Worm (Caenorhabditis elegans): ENCODE results near the gene F55F3.4.

F55F3.4 gene

ce11 chrX:13781445-13782073, 3.8 kb upstream of the F55F3.4 start (continued):
- no peak for TF ChIP-seq grh-1 (GFP tag; IDR thresholded peaks at IDR 0.05)
- TF ChIP-seq nhr-47 (tag; optimal IDR thresholded peaks at IDR 0.05): peak; percentile 52
- no peak for TF ChIP-seq fos-1 (tag; optimal IDR thresholded peaks at IDR 0.05)
- TF ChIP-seq vab-15 (tag; optimal IDR thresholded peaks at IDR 0.05): no peak
- TF ChIP-seq unc-62 (GFP tag; optimal IDR thresholded peaks at IDR 0.05): no peak
- TF ChIP-seq mab-9 (GFP tag; IDR thresholded peaks at IDR 0.05): no peak
- no peak for TF ChIP-seq ceh-88 (GFP tag; IDR thresholded peaks at IDR 0.05)
- TF ChIP-seq aly-2 (tag; optimal IDR thresholded peaks at IDR 0.05): no peak
- peak; percentile 32 for TF ChIP-seq tbx-2 (tag; optimal IDR thresholded peaks at IDR 0.05)
- no peak for TF ChIP-seq aha-1 (tag; optimal IDR thresholded peaks at IDR 0.05)
- TF ChIP-seq lin-14 (GFP tag; optimal IDR thresholded peaks at IDR 0.05): peak; percentile 32
- TF ChIP-seq nhr-11 (tag; optimal IDR thresholded peaks at IDR 0.05): no peak
- peak; percentile 58 for TF ChIP-seq rnt-1 (tag; optimal IDR thresholded peaks at IDR 0.05)
- peak; percentile 41 for TF ChIP-seq swsn-7 (tag; optimal IDR thresholded peaks at IDR 0.05)
- peak; percentile 68 for TF ChIP-seq nhr-19 (GFP tag; conservative IDR thresholded peaks at IDR 0.05)
- peak; percentile 59 for TF ChIP-seq nhr-90 (tag; optimal IDR thresholded peaks at IDR 0.05; ENCODE audit: poor library complexity)
- TF ChIP-seq hlh-17 (GFP tag; optimal IDR thresholded peaks at IDR 0.05; ENCODE audit: borderline replicate concordance): no peak
- peak; percentile 84 for TF ChIP-seq nhr-85 (tag)
- TF ChIP-seq fkh-8 (tag; optimal IDR thresholded peaks at IDR 0.05): no peak
- no peak for TF ChIP-seq unc-130 (tag; optimal IDR thresholded peaks at IDR 0.05)
- no peak for TF ChIP-seq lin-15B (tag; optimal IDR thresholded peaks at IDR 0.05)
- no peak for TF ChIP-seq lin-13 (GFP tag; optimal IDR thresholded peaks at IDR 0.05)
- no peak for TF ChIP-seq tlp-1 (tag; optimal IDR thresholded peaks at IDR 0.05)
- TF ChIP-seq pax-3 (tag; optimal IDR thresholded peaks at IDR 0.05): no peak
- TF ChIP-seq skn-1 (tag; optimal IDR thresholded peaks at IDR 0.05): no peak
- TF ChIP-seq elt-2 (tag; optimal IDR thresholded peaks at IDR 0.05): no peak
- no peak for TF ChIP-seq zip-4 (GFP tag; optimal IDR thresholded peaks at IDR 0.05)
- no peak for TF ChIP-seq nhr-84 (tag; optimal IDR thresholded peaks at IDR 0.05)
- no peak for TF ChIP-seq ceh-63 (GFP tag; optimal IDR thresholded peaks at IDR 0.05)
- TF ChIP-seq snpc-4 (tag; optimal IDR thresholded peaks at IDR 0.05): no peak
- peak; percentile 64 for TF ChIP-seq nhr-71 (tag; optimal IDR thresholded peaks at IDR 0.05)
- no peak for TF ChIP-seq mep-1 (tag; optimal IDR thresholded peaks at IDR 0.05)
- no peak for TF ChIP-seq ztf-4 (tag; optimal IDR thresholded peaks at IDR 0.05)
- no peak for TF ChIP-seq hpl-2 (GFP tag; optimal IDR thresholded peaks at IDR 0.05)
- no peak for TF ChIP-seq F16B12.6 (tag; optimal IDR thresholded peaks at IDR 0.05)
- no peak for TF ChIP-seq egl-27 (tag; optimal IDR thresholded peaks at IDR 0.05)
- TF ChIP-seq lir-3 (tag; optimal IDR thresholded peaks at IDR 0.05; ENCODE audit: poor library complexity): peak; percentile 34
- peak in 2 of 6 experiments; percentile 21 to 46 for TF ChIP-seq elt-3 (tag; optimal IDR thresholded peaks at IDR 0.05)
- no peak for TF ChIP-seq ceh-90 (tag; optimal IDR thresholded peaks at IDR 0.05)
- peak; percentile 13 for TF ChIP-seq blmp-1 (tag; optimal IDR thresholded peaks at IDR 0.05)

- no peak for TF ChIP-seq vab-15 (tag; optimal IDR thresholded peaks at IDR 0.05)
- no peak for TF ChIP-seq mef-2 (tag; optimal IDR thresholded peaks at IDR 0.05)
- no peak for TF ChIP-seq ceh-8 (GFP tag; optimal IDR thresholded peaks at IDR 0.05)
- TF ChIP-seq lin-35 (GFP tag; optimal IDR thresholded peaks at IDR 0.05): peak in 1 of 2 experiments; percentile 23
- TF ChIP-seq elt-3 (tag; optimal IDR thresholded peaks at IDR 0.05): peak in 1 of 6 experiments; percentile 30
- no peak for TF ChIP-seq ets-5 (GFP tag; IDR thresholded peaks at IDR 0.05)
- TF ChIP-seq C04F5.9 (tag; optimal IDR thresholded peaks at IDR 0.05): no peak
- no peak for TF ChIP-seq snpc-4 (tag; optimal IDR thresholded peaks at IDR 0.05)
- TF ChIP-seq elt-2 (tag; optimal IDR thresholded peaks at IDR 0.05): peak; percentile 38
- no peak for TF ChIP-seq zip-4 (GFP tag; optimal IDR thresholded peaks at IDR 0.05)
- no peak for TF ChIP-seq ama-1 (optimal IDR thresholded peaks at IDR 0.05)
- TF ChIP-seq lsy-2 (tag; optimal IDR thresholded peaks at IDR 0.05): no peak
- TF ChIP-seq blmp-1 (tag; optimal IDR thresholded peaks at IDR 0.05): no peak
- no peak for TF ChIP-seq lin-15B (tag; optimal IDR thresholded peaks at IDR 0.05)
- no peak for TF ChIP-seq nhr-11 (tag; optimal IDR thresholded peaks at IDR 0.05)
- TF ChIP-seq hpl-2 (GFP tag; optimal IDR thresholded peaks at IDR 0.05): no peak
- TF ChIP-seq F16B12.6 (tag; optimal IDR thresholded peaks at IDR 0.05): no peak
- no peak for TF ChIP-seq ces-1 (GFP tag; optimal IDR thresholded peaks at IDR 0.05)
- no peak for TF ChIP-seq unc-130 (tag; optimal IDR thresholded peaks at IDR 0.05)
- TF ChIP-seq egl-27 (tag; optimal IDR thresholded peaks at IDR 0.05): no peak
- no peak for TF ChIP-seq nhr-77 (tag; optimal IDR thresholded peaks at IDR 0.05)
- peak; percentile 50 for TF ChIP-seq nhr-90 (tag; optimal IDR thresholded peaks at IDR 0.05; ENCODE audit: poor library complexity)
- no peak for TF ChIP-seq nhr-85 (tag)
- no peak for TF ChIP-seq fkh-4 (tag; optimal IDR thresholded peaks at IDR 0.05; ENCODE audit: borderline replicate concordance)
- TF ChIP-seq ztf-11 (tag; optimal IDR thresholded peaks at IDR 0.05): no peak
- no peak for TF ChIP-seq aly-2 (tag; optimal IDR thresholded peaks at IDR 0.05)
These were observed 3.3 kb upstream of the F55F3.4 start for ce11 chrX:13782074-13782462.
